Fruit fly (Drosophila melanogaster) Kc167 (cell line): ENCODE data around the gene CG12811.

Experiments
- Sin3A ChIP-seq: fragments of >200 bp; optimal IDR thresholded peaks from 2 replicates; lab custom pipeline; 2018; ENCODE audit warnings: missing external identifiers
- h ChIP-seq: fragments of >200 bp; optimal IDR thresholded peaks from 3 replicates; lab custom pipeline; 2018; ENCODE audit warnings: missing external identifiers
- insv ChIP-seq: fragments of >200 bp; optimal IDR thresholded peaks from 3 replicates; lab custom pipeline; 2018; ENCODE audit warnings: missing external identifiers
- psq ChIP-seq: fragments of >200 bp; optimal IDR thresholded peaks from 2 replicates; lab custom pipeline; 2017; ENCODE audit warnings: missing external identifiers
- ttk ChIP-seq: sonication (Bioruptor generic); optimal IDR thresholded peaks from 2 replicates; lab custom pipeline; 2017; ENCODE audit warnings: missing external identifiers

DNA sequence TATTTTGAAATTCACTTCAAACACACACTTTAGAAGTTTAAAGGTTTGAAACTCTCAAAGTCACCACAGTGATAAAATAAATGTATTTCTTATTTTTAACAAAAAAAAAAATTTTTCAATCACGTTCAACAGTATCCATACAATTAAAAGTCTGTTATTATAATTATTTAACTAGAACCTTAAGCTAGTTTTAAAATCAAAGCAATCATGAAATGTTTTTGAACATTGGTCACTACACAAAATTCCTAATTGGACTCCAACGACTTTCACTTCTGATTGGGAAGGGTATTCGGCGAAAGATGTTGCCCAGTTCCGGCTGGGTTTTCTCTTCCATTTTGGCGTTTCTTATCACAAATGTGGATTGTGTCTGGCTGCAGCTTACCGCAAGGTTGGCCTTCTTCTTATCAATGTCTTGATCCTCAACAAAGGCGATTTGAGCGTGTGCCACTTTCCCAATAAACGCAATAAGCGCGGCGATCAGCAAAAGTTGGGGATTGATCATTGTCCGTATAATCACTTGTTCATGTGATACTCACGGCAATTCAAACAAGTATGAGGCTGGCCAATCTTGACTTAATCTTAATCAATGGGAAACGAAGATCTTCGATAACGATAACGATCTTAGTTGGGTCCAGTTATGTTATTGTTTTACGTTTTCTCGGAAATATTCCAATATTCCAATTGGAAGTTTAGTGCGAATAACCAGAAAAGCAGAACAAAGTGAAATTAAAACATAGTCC lies 392 bp downstream of the CG12811 start:
- no peak for TF ChIP-seq psq (lab: Kevin White, UChicago)
- no peak for TF ChIP-seq Sin3A (lab: Kevin White, UChicago)
- TF ChIP-seq ttk: no peak
- no peak for TF ChIP-seq insv (lab: Kevin White, UChicago)
- TF ChIP-seq h (lab: Kevin White, UChicago): no peak
